Worm (Caenorhabditis elegans): ENCODE measurements around the gene srt-48.
A peak's percentile ranks its signal among the peaks of the same experiment; 100 is the strongest.

srt-48 gene

ce11 chrIV:15029565-15029964 lies 39.2 kb downstream of the srt-48 start:
- TF ChIP-seq lin-54 (GFP tag; optimal IDR thresholded peaks at IDR 0.05) (peak; percentile 18), ztf-28 (GFP tag; IDR thresholded peaks at IDR 0.05) (no peak), F10E7.11 (tag; optimal IDR thresholded peaks at IDR 0.05) (no peak), aptf-2 (GFP tag; conservative IDR thresholded peaks at IDR 0.05) (no peak), madf-8 (GFP tag; conservative IDR thresholded peaks at IDR 0.05) (peak; percentile 38; the same call in 1 of the 2 replicates), tbp1 (GFP tag; optimal IDR thresholded peaks at IDR 0.05) (peak; percentile 4), madf-6 (GFP tag; IDR thresholded peaks at IDR 0.05) (peak; percentile 80), ztf-18 (tag; optimal IDR thresholded peaks at IDR 0.05) (no peak), egl-44 (GFP tag; IDR thresholded peaks at IDR 0.05) (no peak), xnd-1 (tag; optimal IDR thresholded peaks at IDR 0.05) (peak; percentile 67), efl-1 (GFP tag; optimal IDR thresholded peaks at IDR 0.05) (peak; percentile 70), cebp-2 (GFP tag; IDR thresholded peaks at IDR 0.05) (0 out of 2 replicates have a peak, but pooled peaks have one; percentile 14), hsf-1 (GFP tag; IDR thresholded peaks at IDR 0.05) (peak; percentile 33; the same call in 1 of the 2 replicates)

ce11 chrIV:15028891-15029290 lies 39.8 kb downstream of the srt-48 start, which contains the start of gene Y41E3.8:
Gene Y41E3.8, minus strand, starts transcription at chrIV:15028978.
- no peak for TF ChIP-seq let-607 (tag; optimal IDR thresholded peaks at IDR 0.05)
- TF ChIP-seq somi-1 (GFP tag; optimal IDR thresholded peaks at IDR 0.05): no peak
- TF ChIP-seq sea-2 (GFP tag; IDR thresholded peaks at IDR 0.05): no peak
- no peak for TF ChIP-seq madf-3 (GFP tag; IDR thresholded peaks at IDR 0.05)
- no peak for TF ChIP-seq K12H6.12 (tag; optimal IDR thresholded peaks at IDR 0.05)
- TF ChIP-seq zim-3 (tag; optimal IDR thresholded peaks at IDR 0.05): no peak
- TF ChIP-seq efl-1 (GFP tag; optimal IDR thresholded peaks at IDR 0.05): no peak
- TF ChIP-seq F37B4.10 (GFP tag; IDR thresholded peaks at IDR 0.05): no peak
- no peak for TF ChIP-seq T07F8.4 (tag; optimal IDR thresholded peaks at IDR 0.05)
- TF ChIP-seq nhr-120 (GFP tag; IDR thresholded peaks at IDR 0.05): no peak
- TF ChIP-seq ztf-18 (tag; optimal IDR thresholded peaks at IDR 0.05): peak; percentile 68
- no peak for TF ChIP-seq nfyb-1 (GFP tag; IDR thresholded peaks at IDR 0.05)
- no peak for TF ChIP-seq hrde-1 (tag; optimal IDR thresholded peaks at IDR 0.05; ENCODE audit: borderline replicate concordance)
- TF ChIP-seq sdz-38 (tag; optimal IDR thresholded peaks at IDR 0.05): no peak
- no peak for TF ChIP-seq hlh-26 (GFP tag; conservative IDR thresholded peaks at IDR 0.05)
- TF ChIP-seq fkh-3 (tag; optimal IDR thresholded peaks at IDR 0.05): no peak
- no peak for TF ChIP-seq Y95B8A.8 (GFP tag; IDR thresholded peaks at IDR 0.05)
- TF ChIP-seq ztf-26 (tag; optimal IDR thresholded peaks at IDR 0.05): no peak
- no peak for TF ChIP-seq F22D6.2 (tag; optimal IDR thresholded peaks at IDR 0.05)
- no peak for TF ChIP-seq him-1 (tag; optimal IDR thresholded peaks at IDR 0.05)
- no peak for TF ChIP-seq Y53F4B.3 (GFP tag; IDR thresholded peaks at IDR 0.05)
- TF ChIP-seq hmg-1.2 (GFP tag; IDR thresholded peaks at IDR 0.05): no peak
- no peak for TF ChIP-seq D2030.7 (GFP tag; IDR thresholded peaks at IDR 0.05)
- TF ChIP-seq chd-7 (tag; optimal IDR thresholded peaks at IDR 0.05): no peak
- TF ChIP-seq lin-26 (GFP tag; IDR thresholded peaks at IDR 0.05): no peak
- no peak for TF ChIP-seq ekl-4 (GFP tag; IDR thresholded peaks at IDR 0.05)
- no peak for TF ChIP-seq mes-4 (tag; optimal IDR thresholded peaks at IDR 0.05)
- TF ChIP-seq akir-1 (GFP tag; optimal IDR thresholded peaks at IDR 0.05): no peak
- TF ChIP-seq madf-6 (GFP tag; IDR thresholded peaks at IDR 0.05): peak; percentile 22; the same call in 1 of the 2 replicates
- TF ChIP-seq C17E4.6 (GFP tag; IDR thresholded peaks at IDR 0.05): no peak
- no peak for TF ChIP-seq ceh-100 (GFP tag; IDR thresholded peaks at IDR 0.05)
- no peak for TF ChIP-seq Y56A3A.18 (GFP tag; IDR thresholded peaks at IDR 0.05)
- TF ChIP-seq sptf-2 (GFP tag; optimal IDR thresholded peaks at IDR 0.05): no peak
- TF ChIP-seq tbp1 (GFP tag; optimal IDR thresholded peaks at IDR 0.05): peak; percentile 44
- no peak for TF ChIP-seq nhr-90 (tag; optimal IDR thresholded peaks at IDR 0.05)
- TF ChIP-seq lag-1 (GFP tag; IDR thresholded peaks at IDR 0.05): no peak
- TF ChIP-seq snpc-4 (GFP tag; optimal IDR thresholded peaks at IDR 0.05): no peak
- TF ChIP-seq snpc-4 (tag; optimal IDR thresholded peaks at IDR 0.05): peak in 3 of 4 experiments; percentile 14 to 82 (median 55)
- no peak for TF ChIP-seq ets-4 (GFP tag; optimal IDR thresholded peaks at IDR 0.05)
- TF ChIP-seq rcor-1 (GFP tag; IDR thresholded peaks at IDR 0.05): no peak
